Worm (Caenorhabditis elegans) whole organism, early embryonic: ENCODE measurements around the gene copb-1.

Experiments used
- aly-1 ChIP-seq: sonication (generic microtip); optimal IDR thresholded peaks from 2 replicates; lab custom pipeline; 2016; ENCODE audit warnings: missing genetic modification characterization, missing compliant biosample characterization
- ama-1 ChIP-seq: fragments of 150-350 bp; optimal IDR thresholded peaks from 2 replicates; lab custom pipeline; 2014
- ceh-13 ChIP-seq: fragments of 200-800 bp; sonication (Bioruptor generic); optimal IDR thresholded peaks from 2 replicates; lab custom pipeline; 2018; ENCODE audit warnings: mild to moderate bottlenecking, missing genetic modification characterization, missing compliant biosample characterization
- ceh-36 ChIP-seq: sonication (generic microtip); optimal IDR thresholded peaks from 2 replicates; lab custom pipeline; 2016; ENCODE audit warnings: missing genetic modification characterization, inconsistent platforms, missing compliant biosample characterization
- hmbx-1 ChIP-seq: sonication (generic microtip); optimal IDR thresholded peaks from 2 replicates; lab custom pipeline; 2016; ENCODE audit warnings: mild to moderate bottlenecking, missing genetic modification characterization, missing compliant biosample characterization
- hmg-4 ChIP-seq: fragments of 200-800 bp; sonication (Bioruptor generic); optimal IDR thresholded peaks from 2 replicates; lab custom pipeline; 2018; ENCODE audit warnings: mild to moderate bottlenecking, missing genetic modification characterization, missing compliant biosample characterization
- hnd-1 ChIP-seq: sonication (generic microtip); optimal IDR thresholded peaks from 2 replicates; lab custom pipeline; 2016; ENCODE audit warnings: missing genetic modification characterization, missing compliant biosample characterization
- scrt-1 ChIP-seq: fragments of 200-800 bp; sonication (Bioruptor generic); IDR thresholded peaks from 2 replicates; pipeline ENCODE4 v1.3.6; 2022; ENCODE audit warnings: missing genetic modification characterization, missing compliant biosample characterization
- tra-4 ChIP-seq: sonication (generic microtip); optimal IDR thresholded peaks from 2 replicates; lab custom pipeline; 2017; ENCODE audit warnings: missing genetic modification characterization, missing compliant biosample characterization

DNA sequence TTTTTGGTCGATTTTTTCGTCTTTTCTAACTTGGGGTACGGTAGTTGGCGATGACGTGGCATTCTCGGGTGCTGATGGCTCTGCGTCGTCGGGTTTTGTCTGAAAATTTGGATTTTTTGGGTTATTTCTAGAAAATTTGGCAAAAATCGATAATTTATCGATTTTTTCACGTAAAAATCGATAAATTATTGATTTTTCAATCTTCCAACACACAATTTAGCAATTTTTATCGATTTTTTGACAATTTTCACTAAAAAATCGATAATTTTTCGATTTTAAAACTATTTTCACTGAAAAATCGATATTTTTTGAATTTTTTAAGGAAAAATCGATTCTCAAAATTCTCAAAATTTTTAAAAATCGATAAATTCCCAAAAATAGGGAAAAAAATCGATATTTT lies 15.7 kb upstream of the copb-1 start:
- TF ChIP-seq ceh-13 (no peak), ama-1 (no peak), hnd-1 (tag; lab: Kevin White, UChicago) (no peak), ceh-36 (no peak), hmg-4 (GFP tag; lab: Kevin White, UChicago) (no peak), tra-4 (tag; lab: Kevin White, UChicago) (no peak), aly-1 (no peak), hmbx-1 (tag; lab: Kevin White, UChicago) (no peak), scrt-1 (GFP tag; lab: Robert Waterston, UW) (no peak)
